Worm (Caenorhabditis elegans): ENCODE measurements around the gene bkip-1.

- TF ChIP-seq tab-1 (GFP tag; IDR thresholded peaks at IDR 0.05) (no peak), cog-1 (tag; optimal IDR thresholded peaks at IDR 0.05) (no peak), flt-1 (GFP tag; IDR thresholded peaks at IDR 0.05) (no peak), klf-2 (GFP tag; conservative IDR thresholded peaks at IDR 0.05) (no peak), ztf-23 (GFP tag; IDR thresholded peaks at IDR 0.05) (no peak), T22C8.4 (GFP tag; IDR thresholded peaks at IDR 0.05) (no peak), ref-1 (GFP tag; conservative IDR thresholded peaks at IDR 0.05) (no peak), ztf-29 (GFP tag; IDR thresholded peaks at IDR 0.05) (no peak), med-1 (GFP tag; optimal IDR thresholded peaks at IDR 0.05; ENCODE audit: insufficient read depth) (no peak)
Measured at ce11 chrII:14122065-14122464, 21.0 kb downstream of the bkip-1 start, which contains the start of gene K09E4.4.
